Worm (Caenorhabditis elegans) whole organism, L4/young adult: Measurements from ENCODE around the gene C16C8.7.
"Not testable (repeated sequence)": the region's sequence is repeated elsewhere in the genome, so short reads cannot be mapped to it uniquely, and the experiment has no call there.

Experiments used
- W03F9.2 ChIP-seq: fragments of 150-350 bp; optimal IDR thresholded peaks from 2 replicates; lab custom pipeline; 2014; ENCODE audit warnings: missing biosample characterization, missing genetic modification characterization
- dao-5 ChIP-seq: sonication (generic microtip); optimal IDR thresholded peaks from 2 replicates; lab custom pipeline; 2016; ENCODE audit warnings: missing genotype, missing genetic modification characterization, moderate library complexity, missing compliant biosample characterization
- him-1 ChIP-seq: sonication (generic microtip); optimal IDR thresholded peaks from 2 replicates; lab custom pipeline; 2016; ENCODE audit warnings: missing genotype, missing genetic modification reagents, missing genetic modification characterization, missing compliant biosample characterization

C16C8.7 gene

ce11 chrII:3471603-3472002, 11.7 kb upstream of the C16C8.7 start, which contains the start of gene Y49F6B.13:
Y49F6B.13 (minus strand) TSS chrII:3471703.
- TF ChIP-seq him-1 (tag; lab: Kevin White, UChicago), result no peak

DNA sequence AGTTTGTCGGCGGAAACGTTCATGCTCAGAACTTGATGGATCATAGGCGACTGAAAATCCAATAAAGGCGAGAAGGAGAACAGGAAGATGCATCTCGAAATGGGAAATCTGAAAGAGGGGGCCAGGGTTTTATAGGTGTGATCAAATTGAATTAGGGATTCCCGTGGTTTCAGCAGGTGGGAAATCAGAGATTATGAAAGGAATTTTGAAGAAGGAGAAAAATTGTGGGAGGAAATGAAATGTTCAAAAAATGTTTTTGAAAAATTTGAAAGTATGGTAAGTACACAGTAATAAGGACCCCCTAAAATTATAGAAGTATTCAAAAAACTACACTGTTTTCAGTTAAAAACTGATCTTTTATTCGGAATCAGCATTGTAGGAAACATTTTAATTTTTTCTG, 10.6 kb upstream of the C16C8.7 start, which contains the start of gene Y49F6B.20:
TSS of gene Y49F6B.20 (minus strand) at position 101 of the 400 bp plus-strand sequence.
- TF ChIP-seq W03F9.2, result no peak
- TF ChIP-seq dao-5 (tag; lab: Kevin White, UChicago), result no peak
- no peak for TF ChIP-seq him-1 (tag; lab: Kevin White, UChicago)

ce11 chrII:3464580-3464979, 4.6 kb upstream of the C16C8.7 start, which contains the start of gene C16C8.10:
C16C8.10 (minus strand) TSS chrII:3464680.
- TF ChIP-seq him-1 (tag; lab: Kevin White, UChicago); W03F9.2; dao-5 (tag; lab: Kevin White, UChicago): not testable (repeated sequence)

- TF ChIP-seq W03F9.2 (no peak), dao-5 (tag; lab: Kevin White, UChicago) (no peak), him-1 (tag; lab: Kevin White, UChicago) (no peak)
Observed at ce11 chrII:3463097-3463496, 3.1 kb upstream of the C16C8.7 start, which contains the start of gene C16C8.9. C16C8.9 (minus strand) TSS chrII:3463197.

DNA sequence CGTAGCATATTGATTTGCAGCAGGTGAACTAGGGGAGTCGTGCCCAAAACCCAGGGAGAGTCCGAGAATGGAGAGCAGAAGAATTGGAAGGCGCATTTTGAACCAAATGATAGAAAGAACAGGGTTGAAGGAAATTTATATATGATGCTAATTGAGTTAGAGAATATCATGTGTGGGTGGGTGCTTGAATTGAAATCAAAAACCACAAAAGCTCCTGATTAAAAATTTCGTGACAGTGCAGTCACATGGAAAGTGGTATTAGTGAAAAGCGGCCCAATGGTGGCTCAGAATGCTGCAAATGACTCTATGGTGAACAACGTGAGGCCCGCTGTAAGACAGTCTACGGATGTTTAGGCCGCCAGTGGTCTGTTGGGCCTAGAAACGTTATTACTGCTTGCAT, 1.6 kb upstream of the C16C8.7 start, which contains the start of gene C16C8.8:
TSS of gene C16C8.8 (minus strand) at position 101 of the 400 bp plus-strand sequence.
- TF ChIP-seq W03F9.2 (no peak), dao-5 (tag; lab: Kevin White, UChicago) (no peak), him-1 (tag; lab: Kevin White, UChicago) (no peak)

DNA sequence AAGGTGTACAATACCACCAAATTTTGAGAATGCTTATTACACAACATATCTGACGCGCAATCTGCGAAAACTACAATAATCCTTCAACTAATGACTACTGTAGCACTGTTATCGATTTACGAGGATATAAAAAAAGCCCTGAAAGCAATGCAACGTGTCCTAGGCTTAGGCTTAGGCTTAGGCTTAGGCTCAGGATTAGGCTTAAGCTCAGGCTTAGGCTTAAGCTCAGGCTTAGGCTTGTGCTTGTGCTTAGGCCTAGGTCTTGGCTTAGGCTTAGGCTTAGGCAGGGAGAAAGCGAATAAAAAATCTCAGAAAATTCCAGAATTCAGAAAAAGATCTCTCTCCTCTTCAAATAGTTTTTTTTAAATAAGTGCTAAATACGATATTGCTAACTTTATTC, 749 bp downstream of the C16C8.7 start:
- TF ChIP-seq W03F9.2 (no peak), dao-5 (tag; lab: Kevin White, UChicago) (no peak), him-1 (tag; lab: Kevin White, UChicago) (no peak)

DNA sequence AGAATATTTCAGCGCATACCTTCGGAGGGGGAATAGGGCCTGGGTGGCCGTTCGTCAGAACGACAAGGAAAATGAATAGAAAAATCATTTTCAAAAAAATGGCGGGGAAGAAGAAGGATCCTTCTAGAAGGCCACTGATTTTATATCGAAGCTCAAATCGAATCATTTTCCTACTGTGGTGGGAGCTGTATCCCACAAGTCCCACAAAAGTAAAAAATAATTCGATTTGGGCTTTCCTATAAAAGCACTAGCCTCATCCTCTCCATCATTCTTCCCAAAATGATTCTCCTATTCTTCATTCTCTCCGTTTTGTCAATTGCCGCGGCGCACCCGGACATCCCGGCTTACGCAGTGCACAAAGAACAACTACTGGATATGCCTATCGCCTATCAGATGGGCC, 1.7 kb downstream of the C16C8.7 start, which contains the start of the genes C16C8.26 and C16C8.19:
TSS of gene C16C8.26 (minus strand) at position 101 of the 400 bp plus-strand sequence.
TSS of gene C16C8.19 (plus strand) at position 279 of the 400 bp plus-strand sequence.
- TF ChIP-seq W03F9.2, result no peak
- no peak for TF ChIP-seq dao-5 (tag; lab: Kevin White, UChicago)
- TF ChIP-seq him-1 (tag; lab: Kevin White, UChicago), result no peak

ce11 chrII:3453521-3453920, 6.4 kb downstream of the C16C8.7 start, which contains the start of gene C16C8.11:
C16C8.11 (plus strand) TSS chrII:3453708.
- TF ChIP-seq W03F9.2 (no peak), dao-5 (tag; lab: Kevin White, UChicago) (no peak), him-1 (tag; lab: Kevin White, UChicago) (no peak)

- TF ChIP-seq dao-5 (tag; lab: Kevin White, UChicago) (no peak), him-1 (tag; lab: Kevin White, UChicago) (no peak), W03F9.2 (no peak)
Observed at ce11 chrII:3452421-3452820, 7.5 kb downstream of the C16C8.7 start, which contains the start of gene C16C8.12. C16C8.12 (plus strand) TSS chrII:3452721.

- TF ChIP-seq W03F9.2; him-1 (tag; lab: Kevin White, UChicago); dao-5 (tag; lab: Kevin White, UChicago): not testable (repeated sequence)
Observed at ce11 chrII:3449514-3449913, 10.4 kb downstream of the C16C8.7 start, which contains the start of gene C16C8.14. C16C8.14 (plus strand) TSS chrII:3449814.

DNA sequence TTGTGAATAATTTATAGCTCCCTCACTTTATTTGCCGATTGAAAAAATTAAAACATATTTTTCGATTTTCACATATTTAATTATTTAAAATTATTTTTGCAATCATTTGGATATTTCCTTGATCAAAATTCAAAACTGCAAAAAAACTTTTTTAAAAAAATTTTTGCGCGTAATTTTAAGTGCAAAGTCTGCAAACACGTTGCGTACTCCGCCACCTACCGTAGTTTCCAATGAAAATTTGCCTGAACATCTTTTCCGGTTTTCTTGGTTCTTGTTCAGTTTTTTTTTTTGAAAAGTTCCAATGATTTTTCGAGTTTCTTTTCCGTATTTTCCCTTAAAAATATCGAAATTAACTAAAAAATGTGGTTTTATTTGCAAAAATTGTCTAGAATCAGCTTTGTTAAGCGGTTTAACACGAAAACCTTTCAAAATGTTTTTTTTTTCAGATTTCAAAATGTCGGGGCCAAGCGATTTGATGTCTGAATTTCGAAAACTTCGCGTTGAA, 11.1 kb downstream of the C16C8.7 start, which contains the start of gene C16C8.25:
TSS of gene C16C8.25 (plus strand) at position 455 of the 505 bp plus-strand sequence.
- TF ChIP-seq W03F9.2, result no peak
- no peak for TF ChIP-seq him-1 (tag; lab: Kevin White, UChicago)
- no peak for TF ChIP-seq dao-5 (tag; lab: Kevin White, UChicago)

ce11 chrII:3447906-3448305, 12.0 kb downstream of the C16C8.7 start, which contains the start of gene C16C8.21:
C16C8.21 (plus strand) TSS chrII:3448206.
- TF ChIP-seq dao-5 (tag; lab: Kevin White, UChicago) (no peak), W03F9.2 (no peak), him-1 (tag; lab: Kevin White, UChicago) (no peak)

ce11 chrII:3446647-3447046, 13.3 kb downstream of the C16C8.7 start, which contains the start of the genes C16C8.20 and gldi-6:
C16C8.20 (plus strand) TSS chrII:3446947.
gldi-6 (plus strand) TSS chrII:3446947.
- TF ChIP-seq him-1 (tag; lab: Kevin White, UChicago) (no peak), dao-5 (tag; lab: Kevin White, UChicago) (no peak), W03F9.2 (no peak)

DNA sequence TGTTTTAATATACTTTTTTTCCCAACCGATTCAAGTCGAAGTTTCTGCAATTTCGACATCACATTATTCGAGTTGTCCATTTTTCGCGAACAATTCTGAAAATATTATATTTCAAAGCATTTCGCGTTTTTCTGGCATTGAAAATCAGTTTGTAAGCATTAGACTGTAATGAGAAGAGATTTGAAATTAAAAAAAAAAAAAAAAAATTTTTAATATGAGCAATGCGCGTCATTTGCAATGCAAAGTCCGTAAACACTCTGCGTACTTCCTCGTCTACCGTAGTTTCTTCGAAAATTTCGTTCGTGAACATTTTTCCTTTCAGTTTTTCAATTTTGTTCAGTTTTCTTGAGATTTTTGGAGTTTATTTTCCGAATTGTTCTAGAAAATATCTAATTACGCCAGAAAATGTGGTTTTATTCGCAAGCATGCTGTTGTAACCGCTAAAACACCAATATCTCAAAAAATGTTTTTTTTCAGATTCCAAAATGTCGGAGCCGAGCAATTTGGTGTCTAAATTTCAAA, 14.6 kb downstream of the C16C8.7 start, which contains the start of the genes C16C8.5 and C16C8.16:
TSS of gene C16C8.5 (minus strand) at position 101 of the 522 bp plus-strand sequence.
TSS of gene C16C8.16 (plus strand) at position 472 of the 522 bp plus-strand sequence.
- TF ChIP-seq dao-5 (tag; lab: Kevin White, UChicago) (no peak), him-1 (tag; lab: Kevin White, UChicago) (no peak), W03F9.2 (no peak)
